Fruit fly (Drosophila melanogaster) whole organism, embryonic: Measurements from ENCODE around the gene CG13056.

Experiments used
- ATbp ChIP-seq: fragments of 200-800 bp; sonication (Bioruptor generic); optimal IDR thresholded peaks from 2 replicates; lab custom pipeline; 2017; ENCODE audit warnings: missing biosample characterization, mild to moderate bottlenecking, missing genetic modification characterization, missing genetic modification reagents
- C15 ChIP-seq: fragments of 200-800 bp; sonication (Bioruptor generic); IDR thresholded peaks from 3 replicates; pipeline ENCODE4 v1.3.6; 2022; ENCODE audit warnings: missing biosample characterization, missing genetic modification characterization
- CG10366 ChIP-seq: fragments of 200-800 bp; sonication (Bioruptor generic); IDR thresholded peaks from 2 replicates; pipeline ENCODE4 v1.3.6; 2022; ENCODE audit warnings: missing biosample characterization, missing genetic modification characterization
- CG11093 ChIP-seq: fragments of 200-800 bp; sonication (Bioruptor generic); IDR thresholded peaks from 3 replicates; pipeline ENCODE4 v1.3.6; 2022; ENCODE audit warnings: missing biosample characterization, missing genetic modification characterization
- CG11560 ChIP-seq: fragments of 200-800 bp; sonication (Bioruptor generic); IDR thresholded peaks from 3 replicates; pipeline ENCODE4 v1.3.6; 2022; ENCODE audit warnings: missing biosample characterization, missing genetic modification characterization
- CG12155 ChIP-seq: fragments of 200-800 bp; sonication (Bioruptor generic); optimal IDR thresholded peaks from 3 replicates; lab custom pipeline; 2016; ENCODE audit warnings: missing biosample characterization, missing genetic modification characterization
- CG12659 ChIP-seq: fragments of 200-800 bp; sonication (Bioruptor generic); optimal IDR thresholded peaks from 3 replicates; lab custom pipeline; 2017; ENCODE audit warnings: mild to moderate bottlenecking, missing biosample characterization, missing genetic modification reagents, missing genetic modification characterization
- CG12744 ChIP-seq: fragments of 200-800 bp; sonication (Bioruptor generic); optimal IDR thresholded peaks from 2 replicates; lab custom pipeline; 2016; ENCODE audit warnings: missing biosample characterization, missing genetic modification characterization
- CG13624 ChIP-seq: fragments of 200-800 bp; sonication (Bioruptor generic); optimal IDR thresholded peaks from 2 replicates; lab custom pipeline; 2016; ENCODE audit warnings: missing biosample characterization, missing genetic modification characterization
- CG17612 ChIP-seq: fragments of 200-800 bp; sonication (Bioruptor generic); IDR thresholded peaks from 2 replicates; pipeline ENCODE4 v1.3.6; 2022; ENCODE audit warnings: missing biosample characterization, missing genetic modification characterization
- CG33213 ChIP-seq: fragments of 200-800 bp; sonication (Bioruptor generic); optimal IDR thresholded peaks from 3 replicates; lab custom pipeline; 2016; ENCODE audit warnings: missing biosample characterization, missing genetic modification characterization
- CG3726 ChIP-seq: fragments of 200-800 bp; sonication (Bioruptor generic); IDR thresholded peaks from 3 replicates; pipeline ENCODE4, ENCODE4 v1.3.6; 2022; ENCODE audit warnings: missing biosample characterization, missing genetic modification characterization
- CG3995 ChIP-seq: fragments of 200-800 bp; sonication (Bioruptor generic); optimal IDR thresholded peaks from 3 replicates; lab custom pipeline; 2016; ENCODE audit warnings: missing biosample characterization, missing genetic modification characterization
- CG4617 ChIP-seq: fragments of 200-800 bp; sonication (Bioruptor generic); optimal IDR thresholded peaks from 3 replicates; lab custom pipeline; 2016; ENCODE audit warnings: missing biosample characterization, missing genetic modification characterization, borderline replicate concordance
- CG8290 ChIP-seq, 3 experiments: fragments of 200-800 bp; sonication (Bioruptor generic); optimal IDR thresholded peaks; 2 replicates each; lab custom pipeline; 2016 to 2019; ENCODE audit warnings: missing biosample characterization in 3 of 3, missing genetic modification characterization in 3 of 3, mild to moderate bottlenecking in 2 of 3, moderate library complexity in 1 of 3
- CG8388 ChIP-seq: fragments of 200-800 bp; sonication (Bioruptor generic); optimal IDR thresholded peaks from 2 replicates; lab custom pipeline; 2019; ENCODE audit warnings: missing biosample characterization, mild to moderate bottlenecking, missing genetic modification characterization, moderate library complexity
- Dad ChIP-seq: fragments of 200-800 bp; sonication (Bioruptor generic); optimal IDR thresholded peaks from 3 replicates; lab custom pipeline; 2016; ENCODE audit warnings: missing biosample characterization, missing genetic modification characterization
- Dbx ChIP-seq: fragments of 200-800 bp; sonication (Bioruptor generic); IDR thresholded peaks from 3 replicates; pipeline ENCODE4 v1.3.6; 2022; ENCODE audit warnings: missing biosample characterization, missing genetic modification characterization
- Dip2 ChIP-seq: fragments of 200-800 bp; sonication (Bioruptor generic); IDR thresholded peaks from 2 replicates; pipeline ENCODE4 v1.3.6; 2022; ENCODE audit warnings: missing biosample characterization, missing genetic modification characterization
- Drgx ChIP-seq: fragments of 200-800 bp; sonication (Bioruptor generic); IDR thresholded peaks from 2 replicates; pipeline ENCODE4 v1.3.6; 2022; ENCODE audit warnings: missing biosample characterization, missing genetic modification characterization
- E2f1 ChIP-seq: fragments of 200-800 bp; sonication (Bioruptor generic); IDR thresholded peaks from 2 replicates; pipeline ENCODE4 v1.3.6; 2022; ENCODE audit warnings: missing biosample characterization, missing genetic modification characterization
- Fer1 ChIP-seq: fragments of 200-800 bp; sonication (Bioruptor generic); optimal IDR thresholded peaks from 2 replicates; lab custom pipeline; 2017; ENCODE audit warnings: missing biosample characterization, mild to moderate bottlenecking, missing genetic modification characterization
- Gug ChIP-seq: fragments of 200-800 bp; sonication (Bioruptor generic); IDR thresholded peaks from 4 replicates; pipeline ENCODE4 v1.3.6; 2022; ENCODE audit warnings: missing biosample characterization, missing genetic modification characterization
- Hr51 ChIP-seq, 2 experiments: fragments of 200-800 bp; sonication (Bioruptor generic); optimal IDR thresholded peaks; 2 replicates in 1 of 2; 3 replicates in 1 of 2; lab custom pipeline; 2016 to 2018; ENCODE audit warnings: missing biosample characterization in 2 of 2, missing genetic modification characterization in 2 of 2, mild to moderate bottlenecking in 1 of 2, moderate library complexity in 1 of 2
- Hsf ChIP-seq: fragments of 200-800 bp; sonication (Bioruptor generic); optimal IDR thresholded peaks from 3 replicates; lab custom pipeline; 2016; ENCODE audit warnings: missing biosample characterization, missing genetic modification characterization
- Lhr ChIP-seq: fragments of 200-800 bp; sonication (Bioruptor generic); optimal IDR thresholded peaks from 3 replicates; lab custom pipeline; 2017; ENCODE audit warnings: mild to moderate bottlenecking, missing biosample characterization, missing genetic modification reagents, missing genetic modification characterization
- Lim3 ChIP-seq: fragments of 200-800 bp; sonication (Bioruptor generic); IDR thresholded peaks from 2 replicates; pipeline ENCODE4 v1.3.6; 2022; ENCODE audit warnings: missing biosample characterization, missing genetic modification characterization
- NK7.1 ChIP-seq: fragments of 200-800 bp; sonication (Bioruptor generic); optimal IDR thresholded peaks from 3 replicates; lab custom pipeline; 2016; ENCODE audit warnings: missing biosample characterization, missing genetic modification characterization
- cad ChIP-seq: fragments of >200 bp; optimal IDR thresholded peaks from 2 replicates; lab custom pipeline; 2017; ENCODE audit warnings: missing biosample characterization, missing genetic modification characterization
- corto ChIP-seq: fragments of 200-800 bp; sonication (Bioruptor generic); optimal IDR thresholded peaks from 2 replicates; lab custom pipeline; 2016; ENCODE audit warnings: missing biosample characterization, mild to moderate bottlenecking, missing genetic modification characterization, moderate library complexity
- crp ChIP-seq, 2 experiments: fragments of 200-800 bp; sonication (Bioruptor generic); optimal IDR thresholded peaks; 2 replicates in 1 of 2; 3 replicates in 1 of 2; lab custom pipeline; 2017; ENCODE audit warnings: missing biosample characterization in 2 of 2, missing genetic modification characterization in 2 of 2, mild to moderate bottlenecking in 1 of 2, moderate library complexity in 1 of 2
- dpn ChIP-seq, 2 experiments: fragments of 200-800 bp; sonication (Bioruptor generic); optimal IDR thresholded peaks; 3 replicates each; lab custom pipeline; 2016; ENCODE audit warnings: missing biosample characterization in 2 of 2, missing genetic modification characterization in 2 of 2
- esg ChIP-seq: fragments of 200-800 bp; sonication (Bioruptor generic); conservative IDR thresholded peaks from 2 replicates; pipeline ENCODE4 v1.3.6; 2022; ENCODE audit warnings: missing biosample characterization, missing genetic modification characterization
- eyg ChIP-seq: fragments of 200-800 bp; sonication (Bioruptor generic); optimal IDR thresholded peaks from 3 replicates; lab custom pipeline; 2016; ENCODE audit warnings: missing biosample characterization, missing genetic modification characterization
- gce ChIP-seq: fragments of 200-800 bp; sonication (Bioruptor generic); IDR thresholded peaks from 3 replicates; pipeline ENCODE4 v1.3.6; 2022; ENCODE audit warnings: missing biosample characterization, missing genetic modification characterization
- gcm2 ChIP-seq: fragments of 200-800 bp; sonication (Bioruptor generic); optimal IDR thresholded peaks from 2 replicates; lab custom pipeline; 2016; ENCODE audit warnings: missing biosample characterization, missing genetic modification characterization
- gsb ChIP-seq: fragments of 200-800 bp; sonication (Bioruptor generic); IDR thresholded peaks from 2 replicates; pipeline ENCODE4 v1.3.6; 2022; ENCODE audit warnings: missing biosample characterization, missing genetic modification characterization
- gsb-n ChIP-seq: fragments of 200-800 bp; sonication (Bioruptor generic); optimal IDR thresholded peaks from 3 replicates; lab custom pipeline; 2018; ENCODE audit warnings: missing biosample characterization, mild to moderate bottlenecking, missing genetic modification characterization
- her ChIP-seq: fragments of 200-800 bp; sonication (Bioruptor generic); optimal IDR thresholded peaks from 2 replicates; lab custom pipeline; 2016; ENCODE audit warnings: missing biosample characterization, missing genetic modification characterization
- ken ChIP-seq: fragments of 200-800 bp; sonication (Bioruptor generic); IDR thresholded peaks from 3 replicates; pipeline ENCODE4 v1.3.6; 2022; ENCODE audit warnings: missing biosample characterization, missing genetic modification characterization
- knrl ChIP-seq: fragments of 200-800 bp; sonication (Bioruptor generic); IDR thresholded peaks from 3 replicates; pipeline ENCODE4 v1.3.6; 2022; ENCODE audit warnings: missing biosample characterization, missing genetic modification characterization; ENCODE audit not compliant: partially characterized antibody
- nerfin-1 ChIP-seq: fragments of 200-800 bp; sonication (Bioruptor generic); optimal IDR thresholded peaks from 3 replicates; lab custom pipeline; 2019; ENCODE audit warnings: missing biosample characterization, mild to moderate bottlenecking, missing genetic modification characterization, moderate library complexity
- pros ChIP-seq: fragments of 200-800 bp; sonication (Bioruptor generic); optimal IDR thresholded peaks from 3 replicates; lab custom pipeline; 2019; ENCODE audit warnings: missing biosample characterization, mild to moderate bottlenecking, missing genetic modification characterization, moderate library complexity
- repo ChIP-seq: fragments of 200-800 bp; sonication (Bioruptor generic); optimal IDR thresholded peaks from 2 replicates; lab custom pipeline; 2016; ENCODE audit warnings: missing biosample characterization, missing genetic modification characterization
- sima ChIP-seq: fragments of 200-800 bp; sonication (Bioruptor generic); optimal IDR thresholded peaks from 2 replicates; lab custom pipeline; 2016; ENCODE audit warnings: missing biosample characterization, missing genetic modification characterization
- tio ChIP-seq: fragments of 200-800 bp; sonication (Bioruptor generic); optimal IDR thresholded peaks from 2 replicates; lab custom pipeline; 2017; ENCODE audit warnings: missing biosample characterization, missing genetic modification characterization, inconsistent platforms
- trh ChIP-seq: fragments of 200-800 bp; sonication (Bioruptor generic); optimal IDR thresholded peaks from 2 replicates; lab custom pipeline; 2016; ENCODE audit warnings: missing biosample characterization, missing genetic modification characterization
- tup ChIP-seq: fragments of 200-800 bp; sonication (Bioruptor generic); optimal IDR thresholded peaks from 2 replicates; lab custom pipeline; 2016; ENCODE audit warnings: missing biosample characterization, mild to moderate bottlenecking, missing genetic modification characterization, moderate library complexity
- vnd ChIP-seq: fragments of 200-800 bp; sonication (Bioruptor generic); IDR thresholded peaks from 3 replicates; pipeline ENCODE4 v1.3.6; 2022; ENCODE audit warnings: missing biosample characterization, missing genetic modification characterization; ENCODE audit not compliant: partially characterized antibody
- wdn ChIP-seq: fragments of 200-800 bp; sonication (Bioruptor generic); IDR thresholded peaks from 2 replicates; pipeline ENCODE4 v1.3.6; 2022; ENCODE audit warnings: missing biosample characterization, missing genetic modification characterization
- zfh2 ChIP-seq: fragments of 200-800 bp; sonication (Bioruptor generic); optimal IDR thresholded peaks from 2 replicates; lab custom pipeline; 2016; ENCODE audit warnings: missing biosample characterization, missing genetic modification characterization

Gene CG13056

DNA sequence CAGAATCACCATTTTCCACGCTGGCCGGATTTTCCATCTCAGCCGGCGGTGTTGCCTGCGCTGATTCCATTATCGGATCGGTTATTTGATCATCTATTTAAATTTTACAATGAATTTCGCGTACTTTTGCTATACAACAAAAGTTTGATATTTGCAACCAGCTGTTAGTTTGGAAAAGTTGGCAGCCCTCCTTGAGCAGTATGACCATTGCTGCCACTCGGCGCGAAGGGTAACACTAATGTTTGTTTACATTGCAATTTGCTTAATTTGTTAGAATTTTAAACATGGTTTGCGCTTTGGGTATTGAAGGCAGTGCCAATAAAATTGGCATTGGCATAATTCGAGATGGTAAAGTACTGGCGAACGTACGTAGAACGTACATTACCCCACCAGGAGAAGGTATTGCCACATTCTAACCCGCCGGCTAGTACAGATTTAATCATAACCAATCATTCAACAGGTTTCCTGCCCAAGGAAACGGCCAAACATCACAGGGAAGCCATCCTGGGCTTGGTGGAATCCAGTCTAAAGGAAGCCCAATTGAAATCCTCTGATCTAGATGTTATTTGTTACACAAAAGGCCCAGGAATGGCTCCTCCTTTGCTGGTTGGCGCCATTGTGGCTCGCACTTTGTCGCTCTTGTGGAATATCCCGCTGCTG is 18.8 kb downstream of the CG13056 start, which contains the start of the genes Golgin104 and Tcs3 (continued):
- TF ChIP-seq nerfin-1 (no peak), CG3726 (GFP tag; lab: Robert Waterston, UW) (no peak), cad (GFP tag; lab: Kevin White, UChicago) (no peak), vnd (no peak), CG12744 (GFP tag; lab: Kevin White, UChicago) (no peak), gcm2 (GFP tag; lab: Kevin White, UChicago) (no peak), CG33213 (no peak), tio (no peak), sima (GFP tag; lab: Kevin White, UChicago) (no peak), Gug (no peak), CG10366 (GFP tag; lab: Robert Waterston, UW) (no peak), gsb-n (tag; lab: Kevin White, UChicago) (no peak), CG8388 (GFP tag; lab: Kevin White, UChicago) (no peak), repo (no peak), CG12155 (GFP tag; lab: Kevin White, UChicago) (no peak), esg (GFP tag; lab: Robert Waterston, UW) (no peak), corto (no peak), CG8290 (GFP tag; optimal IDR thresholded peaks at IDR 0.05; lab: Kevin White, UChicago) (no peak), CG8290 (tag; optimal IDR thresholded peaks at IDR 0.05; lab: Kevin White, UChicago) (no peak), ATbp (GFP tag; lab: Kevin White, UChicago) (no peak), trh (GFP tag; lab: Kevin White, UChicago) (no peak), Lhr (GFP tag; lab: Kevin White, UChicago) (no peak), Hsf (no peak), wdn (GFP tag; lab: Robert Waterston, UW) (no peak), CG3995 (no peak), knrl (GFP tag; lab: Robert Waterston, UW) (no peak), Dad (no peak), ken (GFP tag; lab: Robert Waterston, UW) (no peak), pros (GFP tag; lab: Kevin White, UChicago) (no peak), CG11560 (no peak), gsb (no peak), CG4617 (GFP tag; lab: Kevin White, UChicago) (peak; percentile 82), Dip2 (no peak), Dbx (GFP tag; lab: Robert Waterston, UW) (no peak), CG11093 (no peak), CG12659 (peak; percentile 26), dpn (GFP tag; optimal IDR thresholded peaks at IDR 0.05; lab: Kevin White, UChicago) (no peak), NK7.1 (no peak), Hr51 (GFP tag; optimal IDR thresholded peaks at IDR 0.05; lab: Kevin White, UChicago) (no peak), zfh2 (GFP tag; lab: Kevin White, UChicago) (no peak), Fer1 (no peak), Lim3 (no peak), eyg (no peak), E2f1 (no peak), tup (GFP tag; lab: Kevin White, UChicago) (no peak), C15 (no peak), Drgx (GFP tag; lab: Robert Waterston, UW) (no peak), CG17612 (GFP tag; lab: Robert Waterston, UW) (no peak), her (GFP tag; lab: Kevin White, UChicago) (no peak), crp (GFP tag; optimal IDR thresholded peaks at IDR 0.05; lab: Kevin White, UChicago) (peak; percentile 91 to 96), gce (GFP tag; lab: Robert Waterston, UW) (no peak), CG13624 (GFP tag; lab: Kevin White, UChicago) (no peak)
